Worm (Caenorhabditis elegans) whole organism, L4/young adult: ENCODE data around the gene wrt-4.

Source experiments
- W03F9.2 ChIP-seq: fragments of 150-350 bp; optimal IDR thresholded peaks from 2 replicates; lab custom pipeline; 2014; ENCODE audit warnings: missing biosample characterization, missing genetic modification characterization
- dao-5 ChIP-seq: sonication (generic microtip); optimal IDR thresholded peaks from 2 replicates; lab custom pipeline; 2016; ENCODE audit warnings: missing genotype, missing genetic modification characterization, moderate library complexity, missing compliant biosample characterization

DNA sequence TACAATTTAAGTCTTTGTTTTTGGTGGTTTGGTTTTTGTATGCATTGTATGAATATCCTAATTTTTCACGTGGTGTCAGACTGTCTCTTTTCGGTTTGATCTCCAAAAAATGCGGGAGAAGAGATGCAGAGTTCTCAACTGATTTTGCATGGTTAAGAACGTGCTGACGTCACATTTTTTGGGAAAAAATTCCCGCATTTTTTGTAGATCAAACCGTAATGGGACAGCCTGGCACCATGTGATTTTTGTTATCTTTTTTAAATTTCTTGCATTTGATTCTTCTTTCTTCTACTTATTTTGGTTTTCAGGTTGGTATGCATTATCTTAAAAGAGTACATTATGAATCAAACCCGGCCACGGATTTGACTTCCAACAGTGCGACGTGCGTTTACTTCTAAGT lies 35.7 kb downstream of the wrt-4 start, which contains the start of gene ZK662.5:
- no peak for TF ChIP-seq W03F9.2
- TF ChIP-seq dao-5 (tag; lab: Kevin White, UChicago) = no peak
